Worm (Caenorhabditis elegans) whole organism, L2 larva: ENCODE measurements around the gene dnsn-1.

ENCODE experiments used
- C34F6.9 ChIP-seq: fragments of 150-350 bp; optimal IDR thresholded peaks from 2 replicates; lab custom pipeline; 2014; ENCODE audit warnings: missing biosample characterization, missing genetic modification characterization
- F13H6.1 ChIP-seq: sonication (generic microtip); optimal IDR thresholded peaks from 2 replicates; lab custom pipeline; 2016; ENCODE audit warnings: missing genetic modification characterization, missing compliant biosample characterization
- R02D3.7 ChIP-seq: fragments of 150-350 bp; optimal IDR thresholded peaks from 2 replicates; lab custom pipeline; 2014; ENCODE audit warnings: missing biosample characterization, missing genetic modification characterization
- Y55F3AM.14 ChIP-seq: fragments of 200-800 bp; sonication (Bioruptor generic); optimal IDR thresholded peaks from 2 replicates; lab custom pipeline; 2018; ENCODE audit warnings: mild to moderate bottlenecking, missing genetic modification characterization, missing compliant biosample characterization
- ZK546.5 ChIP-seq: sonication (generic microtip); optimal IDR thresholded peaks from 2 replicates; lab custom pipeline; 2017; ENCODE audit warnings: missing biosample characterization, missing genetic modification characterization
- alr-1 ChIP-seq: fragments of 150-350 bp; optimal IDR thresholded peaks from 2 replicates; lab custom pipeline; 2014; ENCODE audit warnings: missing biosample characterization, missing genetic modification characterization
- aly-2 ChIP-seq: fragments of 150-350 bp; optimal IDR thresholded peaks from 2 replicates; lab custom pipeline; 2014; ENCODE audit warnings: missing biosample characterization, missing genetic modification characterization
- ama-1 ChIP-seq: fragments of 150-350 bp; optimal IDR thresholded peaks from 2 replicates; lab custom pipeline; 2018; ENCODE audit warnings: inconsistent platforms
- blmp-1 ChIP-seq: sonication (generic microtip); optimal IDR thresholded peaks from 2 replicates; lab custom pipeline; 2017; ENCODE audit warnings: missing genetic modification characterization, mild to moderate bottlenecking, missing compliant biosample characterization, antibody characterized with exemption, moderate library complexity; ENCODE audit not compliant: insufficient read depth
- ceh-16 ChIP-seq: fragments of 150-350 bp; optimal IDR thresholded peaks from 2 replicates; lab custom pipeline; 2014; ENCODE audit warnings: missing biosample characterization, missing genetic modification characterization
- crh-2 ChIP-seq: sonication (generic microtip); optimal IDR thresholded peaks from 2 replicates; lab custom pipeline; 2017; ENCODE audit warnings: missing biosample characterization, missing genetic modification characterization
- dmd-4 ChIP-seq: sonication (generic microtip); optimal IDR thresholded peaks from 2 replicates; lab custom pipeline; 2017; ENCODE audit warnings: missing biosample characterization, missing genetic modification characterization
- elt-1 ChIP-seq: fragments of 150-350 bp; optimal IDR thresholded peaks from 2 replicates; lab custom pipeline; 2014; ENCODE audit warnings: missing biosample characterization, missing genetic modification characterization
- elt-3 ChIP-seq: sonication (generic microtip); optimal IDR thresholded peaks from 2 replicates; lab custom pipeline; 2017; ENCODE audit warnings: missing biosample characterization, missing genetic modification characterization
- fos-1 ChIP-seq: fragments of 150-350 bp; optimal IDR thresholded peaks from 2 replicates; lab custom pipeline; 2014; ENCODE audit warnings: missing biosample characterization, missing genetic modification characterization
- gmeb-1 ChIP-seq: fragments of 150-350 bp; optimal IDR thresholded peaks from 2 replicates; lab custom pipeline; 2014; ENCODE audit warnings: missing biosample characterization, missing genetic modification characterization
- lin-13 ChIP-seq: fragments of 150-350 bp; optimal IDR thresholded peaks from 2 replicates; lab custom pipeline; 2014; ENCODE audit warnings: missing biosample characterization, missing genetic modification reagents, missing genetic modification characterization
- lin-39 ChIP-seq: fragments of 150-350 bp; optimal IDR thresholded peaks from 2 replicates; lab custom pipeline; 2014; ENCODE audit warnings: missing biosample characterization, missing genetic modification reagents, missing genetic modification characterization
- lsy-2 ChIP-seq, 2 experiments: fragments of 150-350 bp in 1 of 2; sonication (generic microtip) in 1 of 2; optimal IDR thresholded peaks; 2 replicates each; lab custom pipeline; 2014 to 2017; ENCODE audit warnings: missing biosample characterization in 2 of 2, missing genetic modification characterization in 2 of 2
- mab-5 ChIP-seq: fragments of 150-350 bp; optimal IDR thresholded peaks from 2 replicates; lab custom pipeline; 2014; ENCODE audit warnings: missing biosample characterization, missing genetic modification characterization
- mbf-1 ChIP-seq: sonication (generic microtip); optimal IDR thresholded peaks from 2 replicates; lab custom pipeline; 2017; ENCODE audit warnings: missing biosample characterization, missing genetic modification characterization
- mdl-1 ChIP-seq, 2 experiments: fragments of 150-350 bp in 1 of 2; sonication (generic microtip) in 1 of 2; optimal IDR thresholded peaks; 2 replicates each; lab custom pipeline; 2017; ENCODE audit warnings: missing biosample characterization in 2 of 2, missing genetic modification characterization in 2 of 2
- nhr-10 ChIP-seq: sonication (generic microtip); optimal IDR thresholded peaks from 2 replicates; lab custom pipeline; 2017; ENCODE audit warnings: missing biosample characterization, missing genetic modification characterization
- nhr-12 ChIP-seq: fragments of 150-350 bp; optimal IDR thresholded peaks from 2 replicates; lab custom pipeline; 2014; ENCODE audit warnings: missing biosample characterization, missing genetic modification characterization
- nhr-129 ChIP-seq: fragments of 150-350 bp; optimal IDR thresholded peaks from 2 replicates; lab custom pipeline; 2014; ENCODE audit warnings: missing biosample characterization, missing genetic modification characterization
- nhr-21 ChIP-seq: fragments of 150-350 bp; optimal IDR thresholded peaks from 2 replicates; lab custom pipeline; 2014; ENCODE audit warnings: missing biosample characterization, missing genetic modification characterization
- nhr-25 ChIP-seq: fragments of 150-350 bp; sonication (generic microtip); optimal IDR thresholded peaks from 3 replicates; lab custom pipeline; 2014; ENCODE audit warnings: missing biosample characterization, missing genetic modification characterization
- nhr-6 ChIP-seq: fragments of 150-350 bp; optimal IDR thresholded peaks from 2 replicates; lab custom pipeline; 2014; ENCODE audit warnings: missing biosample characterization, missing genetic modification characterization
- nhr-77 ChIP-seq: fragments of 150-350 bp; optimal IDR thresholded peaks from 2 replicates; lab custom pipeline; 2014; ENCODE audit warnings: missing biosample characterization, missing genetic modification characterization
- sem-4 ChIP-seq: fragments of 150-350 bp; optimal IDR thresholded peaks from 2 replicates; lab custom pipeline; 2014; ENCODE audit warnings: missing biosample characterization, missing genetic modification reagents, missing genetic modification characterization
- skn-1 ChIP-seq: sonication (generic microtip); optimal IDR thresholded peaks from 2 replicates; lab custom pipeline; 2017; ENCODE audit warnings: missing biosample characterization, missing genetic modification characterization
- sma-3 ChIP-seq: sonication (generic microtip); optimal IDR thresholded peaks from 2 replicates; lab custom pipeline; 2016; ENCODE audit warnings: missing genetic modification reagents, missing genetic modification characterization, missing compliant biosample characterization
- sma-9 ChIP-seq, 2 experiments: fragments of 150-350 bp in 1 of 2; sonication (generic microtip) in 1 of 2; optimal IDR thresholded peaks; 2 replicates each; lab custom pipeline; 2014 to 2016; ENCODE audit warnings: missing genetic modification characterization in 2 of 2, mild to moderate bottlenecking in 1 of 2, missing biosample characterization in 1 of 2, missing compliant biosample characterization in 1 of 2, missing genetic modification reagents in 1 of 2, moderate library complexity in 1 of 2
- snpc-4 ChIP-seq: fragments of 150-350 bp; optimal IDR thresholded peaks from 2 replicates; lab custom pipeline; 2014; ENCODE audit warnings: missing biosample characterization, missing genetic modification characterization
- unc-39 ChIP-seq: fragments of 150-350 bp; optimal IDR thresholded peaks from 2 replicates; lab custom pipeline; 2014; ENCODE audit warnings: missing biosample characterization, missing genetic modification characterization
- unc-55 ChIP-seq: fragments of 150-350 bp; sonication (generic microtip); optimal IDR thresholded peaks from 3 replicates; lab custom pipeline; 2014; ENCODE audit warnings: missing biosample characterization, missing genetic modification reagents, missing genetic modification characterization
- unc-62 ChIP-seq: fragments of 150-350 bp; optimal IDR thresholded peaks from 2 replicates; lab custom pipeline; 2014; ENCODE audit warnings: missing biosample characterization, missing genetic modification reagents, missing genetic modification characterization
- zag-1 ChIP-seq: fragments of 150-350 bp; optimal IDR thresholded peaks from 2 replicates; lab custom pipeline; 2014; ENCODE audit warnings: missing biosample characterization, missing genetic modification characterization
- ztf-1 ChIP-seq: fragments of 200-800 bp; sonication (Bioruptor generic); conservative IDR thresholded peaks from 2 replicates; pipeline ENCODE4 v1.3.6; 2022; ENCODE audit warnings: missing genetic modification characterization, missing compliant biosample characterization
- ztf-4 ChIP-seq: fragments of 150-350 bp; optimal IDR thresholded peaks from 2 replicates; lab custom pipeline; 2014; ENCODE audit warnings: missing biosample characterization, missing genetic modification characterization

Gene dnsn-1

ce11 chrII:401211-401610 lies 9.5 kb downstream of the dnsn-1 start:
- peak; percentile 49 for TF ChIP-seq C34F6.9
- TF ChIP-seq ZK546.5 (tag; lab: Kevin White, UChicago), result no peak
- peak; percentile 13 for TF ChIP-seq F13H6.1
- peak in 1 of 2 experiments; percentile 47 for TF ChIP-seq lsy-2 (tag; optimal IDR thresholded peaks at IDR 0.05; lab: Kevin White, UChicago)
- TF ChIP-seq unc-55 (GFP tag; lab: Kevin White, UChicago), result peak; percentile 61
- peak; percentile 8 for TF ChIP-seq mab-5 (tag; lab: Kevin White, UChicago)
- TF ChIP-seq zag-1, result peak; percentile 49
- no peak for TF ChIP-seq snpc-4 (tag; lab: Kevin White, UChicago)
- peak; percentile 35 for TF ChIP-seq nhr-129
- no peak for TF ChIP-seq R02D3.7 (tag; lab: Kevin White, UChicago)

ce11 chrII:400167-400566 lies 10.6 kb downstream of the dnsn-1 start:
- TF ChIP-seq nhr-77 (tag; lab: Kevin White, UChicago) (no peak), alr-1 (tag; lab: Kevin White, UChicago) (no peak), nhr-10 (tag; lab: Kevin White, UChicago) (no peak), F13H6.1 (no peak), snpc-4 (tag; lab: Kevin White, UChicago) (no peak), sem-4 (tag; lab: Kevin White, UChicago) (no peak), ama-1 (lab: Kevin White, UChicago) (no peak), dmd-4 (tag; lab: Kevin White, UChicago) (no peak), C34F6.9 (no peak), blmp-1 (tag; lab: Kevin White, UChicago) (no peak), nhr-129 (no peak), gmeb-1 (tag; lab: Kevin White, UChicago) (no peak), unc-39 (tag; lab: Kevin White, UChicago) (no peak), ZK546.5 (tag; lab: Kevin White, UChicago) (no peak), elt-1 (tag; lab: Kevin White, UChicago) (no peak), zag-1 (no peak), mdl-1 (tag; optimal IDR thresholded peaks at IDR 0.05; lab: Kevin White, UChicago) (no peak), nhr-25 (tag; lab: Kevin White, UChicago) (no peak), skn-1 (tag; lab: Kevin White, UChicago) (no peak), lsy-2 (tag; optimal IDR thresholded peaks at IDR 0.05; lab: Kevin White, UChicago) (no peak)
- TF ChIP-seq, all 48 proteins: peak for 0

ce11 chrII:399321-399720 lies 11.4 kb downstream of the dnsn-1 start, which contains the start of gene C03H5.6:
C03H5.6 (minus strand) TSS chrII:399421.
- TF ChIP-seq nhr-6 (no peak), nhr-21 (tag; lab: Kevin White, UChicago) (no peak), nhr-77 (tag; lab: Kevin White, UChicago) (no peak), R02D3.7 (tag; lab: Kevin White, UChicago) (no peak), skn-1 (tag; lab: Kevin White, UChicago) (no peak), unc-39 (tag; lab: Kevin White, UChicago) (no peak), nhr-12 (tag; lab: Kevin White, UChicago) (no peak)

- no peak for TF ChIP-seq zag-1
- no peak for TF ChIP-seq unc-62 (GFP tag; lab: Kevin White, UChicago)
- TF ChIP-seq skn-1 (tag; lab: Kevin White, UChicago), result no peak
- TF ChIP-seq F13H6.1, result no peak
- TF ChIP-seq sma-3 (GFP tag; lab: Kevin White, UChicago), result no peak
- TF ChIP-seq ama-1 (lab: Kevin White, UChicago), result no peak
Measured at ce11 chrII:388533-388932, 22.2 kb downstream of the dnsn-1 start, which contains the start of gene nstp-4. nstp-4 (plus strand) TSS chrII:388833.

ce11 chrII:387844-388355 lies 22.8 kb downstream of the dnsn-1 start:
- TF ChIP-seq fos-1 (tag; lab: Kevin White, UChicago) (no peak), crh-2 (tag; lab: Kevin White, UChicago) (peak; percentile 55)

ce11 chrII:385957-386356 lies 24.8 kb downstream of the dnsn-1 start, which contains the start of gene C03H5.3:
C03H5.3 (plus strand) TSS chrII:386088.
- TF ChIP-seq aly-2 (tag; lab: Kevin White, UChicago) (no peak), C34F6.9 (peak; percentile 68), unc-39 (tag; lab: Kevin White, UChicago) (no peak), elt-3 (tag; lab: Kevin White, UChicago) (no peak), nhr-10 (tag; lab: Kevin White, UChicago) (no peak), elt-1 (tag; lab: Kevin White, UChicago) (no peak), zag-1 (no peak), sma-9 (GFP tag; optimal IDR thresholded peaks at IDR 0.05; lab: Kevin White, UChicago) (no peak), sma-9 (tag; optimal IDR thresholded peaks at IDR 0.05; lab: Kevin White, UChicago) (no peak), mdl-1 (tag; optimal IDR thresholded peaks at IDR 0.05; lab: Kevin White, UChicago) (no peak), unc-55 (GFP tag; lab: Kevin White, UChicago) (peak; percentile 75), mbf-1 (tag; lab: Kevin White, UChicago) (no peak), lin-13 (GFP tag; lab: Kevin White, UChicago) (no peak), ceh-16 (no peak), Y55F3AM.14 (GFP tag; lab: Kevin White, UChicago) (no peak), ztf-4 (tag; lab: Kevin White, UChicago) (no peak), F13H6.1 (peak; percentile 39), mab-5 (tag; lab: Kevin White, UChicago) (no peak), alr-1 (tag; lab: Kevin White, UChicago) (no peak), skn-1 (tag; lab: Kevin White, UChicago) (no peak), dmd-4 (tag; lab: Kevin White, UChicago) (no peak), ztf-1 (GFP tag; lab: Robert Waterston, UW) (no peak), lin-39 (tag; lab: Kevin White, UChicago) (no peak), gmeb-1 (tag; lab: Kevin White, UChicago) (peak; percentile 93), snpc-4 (tag; lab: Kevin White, UChicago) (no peak)
